Worm (Caenorhabditis elegans) whole organism, L4 larva: ENCODE measurements around the gene hacl-1.

Experiments used
- cey-2 ChIP-seq: sonication (generic microtip); optimal IDR thresholded peaks from 3 replicates; lab custom pipeline; 2017; ENCODE audit warnings: missing genetic modification characterization, mild to moderate bottlenecking, missing compliant biosample characterization, antibody characterized with exemption, borderline replicate concordance; ENCODE audit not compliant: insufficient read depth
- fkh-10 ChIP-seq: fragments of 150-350 bp; optimal IDR thresholded peaks from 2 replicates; lab custom pipeline; 2014; ENCODE audit warnings: missing biosample characterization, missing genetic modification reagents, missing genetic modification characterization
- mdl-1 ChIP-seq, 2 experiments: fragments of 150-350 bp in 1 of 2; sonication (generic microtip) in 1 of 2; optimal IDR thresholded peaks; 2 replicates each; lab custom pipeline; 2014 to 2017; ENCODE audit warnings: missing biosample characterization in 2 of 2, missing genetic modification characterization in 2 of 2
- nhr-111 ChIP-seq: fragments of 200-800 bp; sonication (Bioruptor generic); optimal IDR thresholded peaks from 2 replicates; lab custom pipeline; 2018; ENCODE audit warnings: mild to moderate bottlenecking, missing genetic modification characterization, missing compliant biosample characterization
- nhr-48 ChIP-seq: sonication (generic microtip); optimal IDR thresholded peaks from 2 replicates; lab custom pipeline; 2016; ENCODE audit warnings: mild to moderate bottlenecking, missing genetic modification characterization, missing compliant biosample characterization
- pqm-1 ChIP-seq: sonication (generic microtip); optimal IDR thresholded peaks from 2 replicates; lab custom pipeline; 2017; ENCODE audit warnings: missing biosample characterization, missing genetic modification characterization
- skn-1 ChIP-seq: fragments of 150-350 bp; optimal IDR thresholded peaks from 2 replicates; lab custom pipeline; 2014; ENCODE audit warnings: missing biosample characterization, missing genetic modification characterization
- snpc-4 ChIP-seq: fragments of 150-350 bp; optimal IDR thresholded peaks from 2 replicates; lab custom pipeline; 2014; ENCODE audit warnings: missing biosample characterization, missing genetic modification characterization

- TF ChIP-seq snpc-4 (no peak), skn-1 (no peak), nhr-48 (tag; lab: Kevin White, UChicago) (peak; percentile 95), fkh-10 (GFP tag; lab: Kevin White, UChicago) (no peak), nhr-111 (GFP tag; lab: Kevin White, UChicago) (no peak), mdl-1 (tag; optimal IDR thresholded peaks at IDR 0.05; lab: Kevin White, UChicago) (peak in 1 of 2 experiments; percentile 82), cey-2 (no peak), pqm-1 (tag; lab: Kevin White, UChicago) (peak; percentile 46)
Measured at ce11 chrII:11464427-11464944, 28.3 kb downstream of the hacl-1 start, which contains the start of the genes aars-1 and rga-1.
